Fruit fly (Drosophila melanogaster): ENCODE measurements around the gene Pa1.

DNA sequence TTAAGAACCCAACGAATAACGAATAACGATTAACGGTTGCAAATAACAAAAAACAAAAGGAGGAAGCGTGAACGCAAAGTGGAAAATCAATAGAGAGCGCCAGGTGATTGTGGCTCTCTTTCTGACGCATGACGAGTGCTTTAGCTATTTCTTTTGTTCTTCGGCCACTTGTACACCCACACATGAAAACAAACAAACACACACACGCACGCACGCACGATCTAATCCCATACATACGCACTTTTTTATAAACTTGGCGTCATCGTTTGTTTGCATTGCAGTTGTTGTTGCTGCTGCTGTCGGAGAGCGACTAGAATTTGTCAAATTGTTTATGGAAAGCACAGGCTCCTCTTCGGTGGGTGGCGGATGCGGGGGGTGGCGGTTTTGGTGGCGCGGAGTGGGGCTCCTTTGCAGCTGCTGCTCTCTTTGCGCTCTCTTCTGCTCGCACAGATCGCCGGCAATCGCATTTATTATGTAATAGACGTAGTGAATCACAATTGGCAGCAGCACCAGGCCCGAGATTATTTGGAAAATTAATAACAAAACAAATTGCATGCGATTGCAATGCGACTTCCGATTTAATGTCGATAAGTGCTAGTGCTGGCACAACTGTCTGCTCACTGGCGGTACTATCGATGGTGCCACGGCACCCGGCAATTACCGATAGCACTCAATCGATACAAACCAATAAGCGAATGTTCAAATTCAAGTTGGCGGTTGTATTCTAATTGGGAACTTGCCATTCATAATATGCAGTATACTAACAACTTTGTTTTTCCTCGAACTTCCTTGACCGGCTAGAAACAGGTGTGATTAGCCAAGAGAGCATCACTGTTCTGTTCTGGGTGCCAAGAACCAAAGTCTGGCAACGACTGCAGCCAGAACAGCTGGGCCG is 19.8 kb upstream of the Pa1 start:
- no peak for TF ChIP-seq Myc (optimal IDR thresholded peaks at IDR 0.05)
- no peak for TF ChIP-seq insv (optimal IDR thresholded peaks at IDR 0.05)
- TF ChIP-seq ttk (optimal IDR thresholded peaks at IDR 0.05), result no peak
- TF ChIP-seq Sin3A (optimal IDR thresholded peaks at IDR 0.05), result no peak
- TF ChIP-seq psq (optimal IDR thresholded peaks at IDR 0.05), result no peak

Measured in Kc167 (cell line).